Fruit fly (Drosophila melanogaster) whole organism, wandering third instar larva: ENCODE results near the gene NijB.

Experiments
- GATAd ChIP-seq: sonication (Bioruptor generic); optimal IDR thresholded peaks from 2 replicates; lab custom pipeline; 2016; ENCODE audit warnings: missing biosample characterization, missing genetic modification characterization
- Vsx2 ChIP-seq: fragments of 200-300, 225-300 bp; sonication (Bioruptor generic); optimal IDR thresholded peaks from 2 replicates; lab custom pipeline; 2018; ENCODE audit warnings: missing biosample characterization, missing genetic modification characterization; ENCODE audit not compliant: partially characterized antibody
- dl ChIP-seq, 2 experiments: fragments of 175-275, 200-275 bp in 1 of 2; fragments of 200-275 bp in 1 of 2; sonication (Bioruptor generic); optimal IDR thresholded peaks; lab custom pipeline; 2018; ENCODE audit warnings: mild to moderate bottlenecking in 2 of 2, missing biosample characterization in 2 of 2, missing genetic modification characterization in 2 of 2, moderate library complexity in 2 of 2; ENCODE audit not compliant: partially characterized antibody in 2 of 2, insufficient read depth in 1 of 2
- psq ChIP-seq: fragments of 200-800 bp; sonication (Bioruptor generic); optimal IDR thresholded peaks from 3 replicates; lab custom pipeline; 2017; ENCODE audit warnings: missing biosample characterization, mild to moderate bottlenecking, missing genetic modification characterization, moderate library complexity

DNA sequence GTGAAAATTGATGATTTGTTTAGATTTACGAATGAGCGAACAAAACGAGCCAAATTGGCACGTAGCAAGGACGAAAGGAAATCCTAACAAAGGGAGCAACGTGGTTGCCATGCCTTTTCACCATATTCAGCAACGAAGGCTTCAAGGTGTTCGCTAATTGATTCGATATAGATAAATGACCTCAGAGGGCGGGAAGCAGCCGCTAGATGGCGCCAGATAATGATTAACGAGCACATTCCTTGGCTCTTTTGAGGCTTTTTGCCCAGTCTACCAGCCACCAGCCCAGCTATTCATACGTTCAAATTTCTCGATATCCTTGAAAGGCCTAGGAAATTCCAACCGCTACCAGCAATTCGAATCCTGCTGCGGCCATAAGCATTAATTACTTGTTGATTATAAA is 24.3 kb downstream of the NijB start:
- no peak for TF ChIP-seq psq
- TF ChIP-seq Vsx2 (GFP tag; lab: Kevin White, UChicago), result no peak
- no peak for TF ChIP-seq GATAd (GFP tag; lab: Kevin White, UChicago)
- no peak for TF ChIP-seq dl (GFP tag; optimal IDR thresholded peaks at IDR 0.05; lab: Kevin White, UChicago; ENCODE audit: insufficient read depth in 1 of 2, partially characterized antibody in 2 of 2)
